Worm (Caenorhabditis elegans) whole organism, early embryonic: ENCODE results near the gene F44D12.19.

ENCODE experiments used
- B0310.2 ChIP-seq: sonication (generic microtip); optimal IDR thresholded peaks from 2 replicates; lab custom pipeline; 2016; ENCODE audit warnings: mild to moderate bottlenecking, missing genetic modification characterization, missing compliant biosample characterization
- F13C5.2 ChIP-seq: sonication (generic microtip); optimal IDR thresholded peaks from 2 replicates; lab custom pipeline; 2017; ENCODE audit warnings: mild to moderate bottlenecking, missing genetic modification characterization, inconsistent platforms, missing compliant biosample characterization
- aly-1 ChIP-seq: sonication (generic microtip); optimal IDR thresholded peaks from 2 replicates; lab custom pipeline; 2016; ENCODE audit warnings: missing genetic modification characterization, missing compliant biosample characterization
- ama-1 ChIP-seq: fragments of 150-350 bp; optimal IDR thresholded peaks from 2 replicates; lab custom pipeline; 2014
- ceh-13 ChIP-seq: fragments of 200-800 bp; sonication (Bioruptor generic); optimal IDR thresholded peaks from 2 replicates; lab custom pipeline; 2018; ENCODE audit warnings: mild to moderate bottlenecking, missing genetic modification characterization, missing compliant biosample characterization
- ceh-36 ChIP-seq: sonication (generic microtip); optimal IDR thresholded peaks from 2 replicates; lab custom pipeline; 2016; ENCODE audit warnings: missing genetic modification characterization, inconsistent platforms, missing compliant biosample characterization
- ets-7 ChIP-seq: sonication (generic microtip); optimal IDR thresholded peaks from 2 replicates; lab custom pipeline; 2016; ENCODE audit warnings: missing genotype, missing genetic modification characterization, missing compliant biosample characterization
- flt-1 ChIP-seq: fragments of 200-800 bp; sonication (Bioruptor generic); IDR thresholded peaks from 2 replicates; pipeline ENCODE4 v1.3.6; 2022; ENCODE audit warnings: missing genetic modification characterization, missing compliant biosample characterization
- hmbx-1 ChIP-seq: sonication (generic microtip); optimal IDR thresholded peaks from 2 replicates; lab custom pipeline; 2016; ENCODE audit warnings: mild to moderate bottlenecking, missing genetic modification characterization, missing compliant biosample characterization
- hmg-4 ChIP-seq: fragments of 200-800 bp; sonication (Bioruptor generic); optimal IDR thresholded peaks from 2 replicates; lab custom pipeline; 2018; ENCODE audit warnings: mild to moderate bottlenecking, missing genetic modification characterization, missing compliant biosample characterization
- hnd-1 ChIP-seq: sonication (generic microtip); optimal IDR thresholded peaks from 2 replicates; lab custom pipeline; 2016; ENCODE audit warnings: missing genetic modification characterization, missing compliant biosample characterization
- pes-1 ChIP-seq: fragments of 200-800 bp; sonication (Bioruptor generic); IDR thresholded peaks from 2 replicates; pipeline ENCODE4 v1.3.6; 2022; ENCODE audit warnings: missing genetic modification reagents, missing genetic modification characterization, missing compliant biosample characterization
- scrt-1 ChIP-seq: fragments of 200-800 bp; sonication (Bioruptor generic); IDR thresholded peaks from 2 replicates; pipeline ENCODE4 v1.3.6; 2022; ENCODE audit warnings: missing genetic modification characterization, missing compliant biosample characterization
- sea-1 ChIP-seq: fragments of 200-800 bp; sonication (Bioruptor generic); conservative IDR thresholded peaks from 2 replicates; pipeline ENCODE4 v1.3.6; 2022; ENCODE audit warnings: missing genetic modification characterization, missing compliant biosample characterization
- tbx-11 ChIP-seq: fragments of 200-800 bp; sonication (Bioruptor generic); IDR thresholded peaks from 2 replicates; pipeline ENCODE4 v1.3.6; 2022; ENCODE audit warnings: missing genetic modification characterization, missing compliant biosample characterization
- tbx-37 ChIP-seq: fragments of 200-800 bp; sonication (Bioruptor generic); conservative IDR thresholded peaks from 2 replicates; pipeline ENCODE4 v1.3.6; 2022; ENCODE audit warnings: missing genetic modification reagents, missing genetic modification characterization, missing compliant biosample characterization
- tra-4 ChIP-seq: sonication (generic microtip); optimal IDR thresholded peaks from 2 replicates; lab custom pipeline; 2017; ENCODE audit warnings: missing genetic modification characterization, missing compliant biosample characterization

Gene F44D12.19

DNA sequence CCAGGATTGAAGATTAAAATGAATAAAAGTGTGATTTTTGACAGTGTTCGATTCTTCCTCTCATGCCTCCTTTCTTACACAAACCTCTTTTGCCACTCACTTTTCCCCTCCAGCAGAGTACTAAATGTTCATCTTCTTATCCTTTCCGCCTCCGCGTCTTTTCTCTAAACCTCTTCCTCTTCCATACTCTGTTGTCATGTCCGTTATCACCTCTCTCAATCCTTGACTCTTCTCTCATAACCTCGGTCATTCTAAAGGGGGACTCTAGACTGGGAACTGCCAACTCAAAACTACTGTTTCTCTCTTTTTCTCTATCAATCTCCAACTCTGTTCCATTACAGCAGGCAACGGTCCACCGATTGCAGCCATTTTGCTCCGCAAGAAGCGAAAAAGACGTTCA, 26.9 kb downstream of the F44D12.19 start:
- TF ChIP-seq hmbx-1 (no peak), sea-1 (GFP tag; lab: Robert Waterston, UW) (no peak), tra-4 (no peak), ceh-13 (no peak), ceh-36 (tag; lab: Kevin White, UChicago) (no peak), aly-1 (tag; lab: Kevin White, UChicago) (no peak), pes-1 (GFP tag; lab: Robert Waterston, UW) (no peak), hnd-1 (no peak), B0310.2 (tag; lab: Kevin White, UChicago) (no peak), ama-1 (lab: Kevin White, UChicago) (no peak), F13C5.2 (tag; lab: Kevin White, UChicago) (no peak), tbx-37 (GFP tag; lab: Robert Waterston, UW) (no peak), flt-1 (no peak), ets-7 (tag; lab: Kevin White, UChicago) (no peak), scrt-1 (no peak), tbx-11 (GFP tag; lab: Robert Waterston, UW) (no peak), hmg-4 (no peak)

DNA sequence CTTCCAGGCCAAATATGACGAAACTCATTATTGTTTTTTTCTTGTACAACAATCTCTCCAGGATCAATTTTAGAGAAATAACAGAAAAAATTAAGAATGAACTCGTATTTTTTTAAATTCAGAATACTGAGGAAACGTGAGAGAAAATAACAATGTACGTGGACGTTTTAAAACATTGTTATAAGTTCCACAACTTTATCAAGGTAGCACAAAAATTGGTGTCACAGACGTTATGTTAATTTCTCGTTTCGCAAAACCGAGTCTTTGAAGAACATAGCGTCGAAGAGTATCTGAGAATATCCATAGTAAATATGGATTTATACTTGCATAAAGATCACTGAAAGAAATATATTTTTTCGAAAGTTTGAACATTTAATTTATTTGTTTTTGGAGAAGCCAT, 29.7 kb downstream of the F44D12.19 start, which contains the start of gene T04B2.8:
Gene T04B2.8 (minus strand): TSS at position 101 of the 400 bp plus-strand sequence.
- TF ChIP-seq F13C5.2 (tag; lab: Kevin White, UChicago) (no peak), hnd-1 (no peak), aly-1 (tag; lab: Kevin White, UChicago) (no peak), tbx-11 (GFP tag; lab: Robert Waterston, UW) (no peak), tbx-37 (GFP tag; lab: Robert Waterston, UW) (no peak), scrt-1 (no peak), hmg-4 (no peak), flt-1 (no peak)

DNA sequence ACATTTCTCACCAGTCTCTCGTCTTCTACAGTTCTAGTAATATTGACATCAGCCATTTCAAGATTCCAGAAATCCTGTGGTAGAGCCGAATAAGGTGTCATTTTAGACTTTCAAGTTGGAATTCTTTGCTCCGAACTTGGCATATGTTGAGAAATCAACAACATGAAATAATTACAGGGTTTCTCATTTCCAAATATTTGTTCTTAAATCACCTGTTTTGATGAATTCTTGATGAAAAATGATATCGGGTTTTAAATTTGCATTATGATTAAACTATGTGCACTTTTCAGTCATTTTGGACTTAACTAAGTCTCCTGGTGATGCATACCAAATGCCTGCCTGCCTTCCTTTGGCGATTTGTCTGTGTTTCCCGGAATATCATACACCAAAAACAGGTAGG, 32.2 kb downstream of the F44D12.19 start, which contains the start of gene srv-12:
Gene srv-12 (minus strand): TSS at position 101 of the 400 bp plus-strand sequence.
- no peak for TF ChIP-seq pes-1 (GFP tag; lab: Robert Waterston, UW)
- no peak for TF ChIP-seq ceh-13
- TF ChIP-seq tbx-11 (GFP tag; lab: Robert Waterston, UW), result no peak
- no peak for TF ChIP-seq sea-1 (GFP tag; lab: Robert Waterston, UW)
- no peak for TF ChIP-seq tra-4
- no peak for TF ChIP-seq tbx-37 (GFP tag; lab: Robert Waterston, UW)
- no peak for TF ChIP-seq hnd-1
- TF ChIP-seq ama-1 (lab: Kevin White, UChicago), result no peak
- TF ChIP-seq scrt-1, result no peak
- no peak for TF ChIP-seq B0310.2 (tag; lab: Kevin White, UChicago)
- TF ChIP-seq hmg-4, result no peak
- TF ChIP-seq ets-7 (tag; lab: Kevin White, UChicago), result no peak
- no peak for TF ChIP-seq F13C5.2 (tag; lab: Kevin White, UChicago)
- TF ChIP-seq ceh-36 (tag; lab: Kevin White, UChicago), result no peak
- no peak for TF ChIP-seq flt-1
- TF ChIP-seq hmbx-1, result no peak
- no peak for TF ChIP-seq aly-1 (tag; lab: Kevin White, UChicago)

DNA sequence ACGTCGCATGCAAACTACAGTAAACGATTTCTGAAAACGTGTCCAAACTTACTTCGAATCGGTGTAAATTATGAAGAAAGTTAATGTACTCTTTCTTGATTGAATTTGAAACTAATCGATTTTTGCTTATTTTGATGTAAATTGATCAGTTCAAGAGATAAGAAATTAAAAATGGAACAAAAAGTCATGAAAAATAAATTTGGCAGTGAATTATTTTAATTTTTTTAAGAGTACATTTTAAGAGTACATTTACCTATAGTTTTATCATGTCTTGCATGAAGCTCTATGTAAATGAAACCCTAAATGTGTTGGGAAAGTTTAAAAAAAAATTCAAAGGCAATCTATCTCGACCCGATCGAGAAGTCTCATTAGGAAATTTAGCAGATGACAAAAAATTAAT, 34.8 kb downstream of the F44D12.19 start, which contains the start of gene T04B2.7:
Gene T04B2.7 (minus strand): TSS at position 101 of the 400 bp plus-strand sequence.
- no peak for TF ChIP-seq flt-1
- no peak for TF ChIP-seq hnd-1
- no peak for TF ChIP-seq ceh-36 (tag; lab: Kevin White, UChicago)
- no peak for TF ChIP-seq tbx-11 (GFP tag; lab: Robert Waterston, UW)

DNA sequence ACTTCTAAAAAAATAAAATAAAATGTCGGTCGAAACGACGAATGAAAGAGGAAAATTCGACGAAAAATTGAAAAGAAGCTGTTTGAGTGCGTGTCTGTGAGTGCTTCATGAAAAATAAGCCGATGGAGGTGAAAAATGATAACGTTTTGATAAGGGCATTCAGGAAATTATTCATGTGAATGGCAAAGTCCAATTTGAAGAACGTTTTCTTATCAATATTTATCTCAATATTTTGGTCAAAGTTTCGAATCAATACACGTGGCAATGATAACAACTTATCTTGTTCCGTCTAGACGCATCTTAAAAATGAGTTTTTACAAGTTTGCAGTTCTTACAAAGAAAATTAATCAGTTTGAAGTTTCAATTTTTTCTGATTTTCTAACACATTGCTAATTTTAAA, 37.8 kb downstream of the F44D12.19 start:
- TF ChIP-seq F13C5.2 (tag; lab: Kevin White, UChicago) (no peak), pes-1 (GFP tag; lab: Robert Waterston, UW) (no peak), ets-7 (tag; lab: Kevin White, UChicago) (no peak), aly-1 (tag; lab: Kevin White, UChicago) (no peak), ama-1 (lab: Kevin White, UChicago) (no peak), tbx-11 (GFP tag; lab: Robert Waterston, UW) (no peak), tbx-37 (GFP tag; lab: Robert Waterston, UW) (no peak), B0310.2 (tag; lab: Kevin White, UChicago) (no peak), ceh-13 (no peak), hnd-1 (no peak), hmbx-1 (no peak), tra-4 (no peak), flt-1 (no peak), sea-1 (GFP tag; lab: Robert Waterston, UW) (no peak), scrt-1 (no peak), hmg-4 (no peak), ceh-36 (tag; lab: Kevin White, UChicago) (no peak)

DNA sequence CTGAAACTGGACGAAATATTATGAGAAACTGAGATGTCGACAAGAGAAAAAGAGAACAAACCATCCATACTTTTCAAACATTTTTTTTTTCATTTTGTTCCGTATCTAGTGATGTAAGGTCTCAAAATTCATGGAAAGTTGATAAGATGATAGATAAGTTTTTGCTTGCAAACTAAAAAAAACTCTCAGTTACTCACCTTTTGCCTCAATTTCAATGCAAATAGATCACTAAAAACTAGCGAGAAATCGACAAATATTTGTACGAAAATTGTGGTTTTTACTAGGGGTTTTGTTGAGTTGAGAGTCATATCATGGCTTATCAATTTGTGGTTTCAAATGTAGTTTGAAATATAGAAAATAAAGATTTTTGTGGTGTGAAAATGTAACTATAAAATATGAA, 39.4 kb downstream of the F44D12.19 start:
- no peak for TF ChIP-seq hmbx-1
- TF ChIP-seq sea-1 (GFP tag; lab: Robert Waterston, UW), result no peak
- TF ChIP-seq hmg-4, result no peak
- TF ChIP-seq scrt-1, result no peak
- TF ChIP-seq flt-1, result no peak
- no peak for TF ChIP-seq pes-1 (GFP tag; lab: Robert Waterston, UW)
- no peak for TF ChIP-seq ceh-13
- TF ChIP-seq ama-1 (lab: Kevin White, UChicago), result no peak
- no peak for TF ChIP-seq aly-1 (tag; lab: Kevin White, UChicago)
- no peak for TF ChIP-seq tbx-37 (GFP tag; lab: Robert Waterston, UW)
- TF ChIP-seq B0310.2 (tag; lab: Kevin White, UChicago), result no peak
- no peak for TF ChIP-seq tra-4
- TF ChIP-seq ets-7 (tag; lab: Kevin White, UChicago), result no peak
- no peak for TF ChIP-seq hnd-1
- no peak for TF ChIP-seq tbx-11 (GFP tag; lab: Robert Waterston, UW)
- no peak for TF ChIP-seq F13C5.2 (tag; lab: Kevin White, UChicago)
- no peak for TF ChIP-seq ceh-36 (tag; lab: Kevin White, UChicago)

DNA sequence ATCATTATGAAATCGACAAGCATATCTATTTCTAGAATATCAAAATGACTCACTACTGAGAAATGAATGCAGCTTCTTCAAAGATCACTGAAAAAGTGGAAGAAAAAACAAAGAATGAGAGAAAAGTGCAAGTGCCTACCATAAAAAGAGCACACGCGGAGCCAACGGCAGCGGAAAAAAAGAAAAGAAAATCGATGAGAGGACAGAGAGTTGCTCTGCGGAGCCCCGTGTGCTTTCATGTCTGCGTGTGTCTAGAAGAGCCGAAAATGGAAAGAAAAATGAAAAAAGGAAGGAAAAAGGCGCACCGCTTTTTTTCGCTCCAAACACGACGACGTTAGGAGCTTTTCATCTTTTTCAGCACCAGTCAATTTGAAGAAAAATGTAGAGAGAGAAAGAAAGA, 41.3 kb downstream of the F44D12.19 start, which contains the start of gene ipla-7:
Gene ipla-7 (minus strand): TSS at position 122 of the 400 bp plus-strand sequence.
- TF ChIP-seq ceh-13 (no peak), F13C5.2 (tag; lab: Kevin White, UChicago) (no peak), tbx-37 (GFP tag; lab: Robert Waterston, UW) (no peak), pes-1 (GFP tag; lab: Robert Waterston, UW) (no peak), hnd-1 (no peak), tra-4 (no peak), ets-7 (tag; lab: Kevin White, UChicago) (no peak)
